Worm (Caenorhabditis elegans): ENCODE results near the gene Y69H2.7.
A peak's percentile ranks its signal among the peaks of the same experiment; 100 is the strongest.

Gene Y69H2.7

ce11 chrV:18719956-18720489, 30.2 kb downstream of the Y69H2.7 start, which contains the start of gene Y17D7C.2:
Gene Y17D7C.2 (minus strand): TSS chrV:18719987.
- TF ChIP-seq jun-1 (tag; optimal IDR thresholded peaks at IDR 0.05) = no peak
- TF ChIP-seq elt-2 (tag; optimal IDR thresholded peaks at IDR 0.05) = peak; percentile 72
- TF ChIP-seq fkh-10 (GFP tag; optimal IDR thresholded peaks at IDR 0.05) = no peak
- no peak for TF ChIP-seq ZK546.5 (tag; optimal IDR thresholded peaks at IDR 0.05)
- no peak for TF ChIP-seq ceh-9 (tag; optimal IDR thresholded peaks at IDR 0.05)
- peak; percentile 4 for TF ChIP-seq pha-4 (tag; optimal IDR thresholded peaks at IDR 0.05)
- no peak for TF ChIP-seq mml-1 (tag; optimal IDR thresholded peaks at IDR 0.05)

DNA sequence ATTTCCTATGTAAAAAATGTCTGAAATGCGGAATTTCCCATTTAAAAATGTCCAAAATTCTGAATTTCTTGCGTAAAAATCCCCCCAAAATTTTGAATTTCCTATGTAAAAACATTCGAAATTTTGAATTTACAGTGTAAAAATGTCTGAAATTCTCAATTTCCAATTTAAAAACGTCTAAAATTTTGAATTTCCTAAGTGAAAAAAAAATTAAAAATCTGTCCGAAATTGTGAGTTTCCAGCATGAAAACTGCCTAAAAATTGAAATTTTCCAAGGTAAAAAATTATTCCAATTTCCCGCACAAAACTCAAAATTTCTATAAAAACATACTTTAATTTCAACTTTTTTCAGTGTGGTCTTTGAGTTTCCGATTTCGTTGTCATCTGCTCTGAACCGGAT, 32.1 kb downstream of the Y69H2.7 start:
- TF ChIP-seq nhr-28 (tag; optimal IDR thresholded peaks at IDR 0.05) = no peak
- no peak for TF ChIP-seq skn-1 (tag; optimal IDR thresholded peaks at IDR 0.05)
- TF ChIP-seq zag-1 (tag; optimal IDR thresholded peaks at IDR 0.05) = no peak
- no peak for TF ChIP-seq fkh-2 (tag; optimal IDR thresholded peaks at IDR 0.05)
- TF ChIP-seq ceh-28 (tag; optimal IDR thresholded peaks at IDR 0.05) = no peak
- no peak for TF ChIP-seq lin-39 (tag; optimal IDR thresholded peaks at IDR 0.05)
- no peak for TF ChIP-seq nfya-1 (tag; optimal IDR thresholded peaks at IDR 0.05; ENCODE audit: insufficient read depth)
- no peak for TF ChIP-seq nhr-77 (tag; optimal IDR thresholded peaks at IDR 0.05)
- no peak for TF ChIP-seq ztf-11 (tag; optimal IDR thresholded peaks at IDR 0.05)
- no peak for TF ChIP-seq elt-1 (tag; optimal IDR thresholded peaks at IDR 0.05)

DNA sequence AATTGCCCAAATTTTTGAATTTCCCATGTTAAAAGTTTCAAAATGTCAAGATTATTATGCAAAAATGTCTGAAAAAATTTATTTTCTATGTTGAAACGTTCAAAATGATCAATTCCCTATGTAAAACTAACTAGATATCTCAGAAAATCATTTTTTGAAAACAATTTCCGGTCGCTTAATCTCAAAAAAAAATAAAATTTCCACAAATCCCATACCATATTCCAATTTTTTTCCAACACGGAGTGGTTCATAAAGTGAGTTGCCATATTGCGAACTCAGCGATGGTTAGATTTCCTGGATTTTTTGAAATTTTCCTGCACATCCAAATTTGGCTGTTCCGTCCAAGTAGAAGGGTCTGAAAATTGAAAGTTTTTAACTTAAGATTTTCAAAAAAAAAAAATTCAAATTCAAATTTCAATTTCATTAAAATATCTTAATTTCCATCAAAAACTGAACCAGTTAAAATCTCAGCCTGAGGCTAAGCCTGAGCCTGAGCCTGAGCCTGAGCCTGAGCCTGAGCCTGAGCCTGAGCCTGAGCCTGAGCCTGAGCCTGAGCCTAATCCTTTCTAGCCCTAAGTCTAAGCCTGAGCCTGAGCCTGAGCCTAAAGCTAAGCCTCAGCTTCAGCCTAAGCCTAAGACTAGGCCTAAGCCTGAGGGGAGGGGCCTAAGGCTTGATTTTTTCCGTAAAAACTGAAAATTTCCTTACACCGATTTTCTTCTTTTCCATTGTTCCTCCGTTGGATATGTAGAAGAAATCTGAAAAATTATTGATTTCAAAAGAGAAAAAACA, 32.9 kb downstream of the Y69H2.7 start:
- no peak for TF ChIP-seq lin-15B (tag; optimal IDR thresholded peaks at IDR 0.05)
- TF ChIP-seq hmg-11 (tag; optimal IDR thresholded peaks at IDR 0.05) = peak; percentile 15

- peak; percentile 72 for TF ChIP-seq R02D3.7 (tag; optimal IDR thresholded peaks at IDR 0.05)
- peak; percentile 54 for TF ChIP-seq lin-15B (tag; optimal IDR thresholded peaks at IDR 0.05)
- TF ChIP-seq nhr-67 (tag; optimal IDR thresholded peaks at IDR 0.05) = no peak
- TF ChIP-seq ceh-9 (tag; optimal IDR thresholded peaks at IDR 0.05) = peak; percentile 13
- TF ChIP-seq fos-1 (tag; optimal IDR thresholded peaks at IDR 0.05) = no peak
- no peak for TF ChIP-seq eor-1 (tag; optimal IDR thresholded peaks at IDR 0.05)
- no peak for TF ChIP-seq nhr-11 (tag; optimal IDR thresholded peaks at IDR 0.05)
- peak; percentile 12 for TF ChIP-seq nhr-25 (tag; optimal IDR thresholded peaks at IDR 0.05)
- peak; percentile 81 for TF ChIP-seq snpc-4 (tag; optimal IDR thresholded peaks at IDR 0.05)
- TF ChIP-seq nhr-43 (tag; optimal IDR thresholded peaks at IDR 0.05; ENCODE audit: poor library complexity, severe bottlenecking) = no peak
- TF ChIP-seq nhr-12 (tag; optimal IDR thresholded peaks at IDR 0.05) = no peak
- TF ChIP-seq elt-3 (tag; optimal IDR thresholded peaks at IDR 0.05) = no peak
- no peak for TF ChIP-seq zag-1 (tag; optimal IDR thresholded peaks at IDR 0.05)
- peak; percentile 98 for TF ChIP-seq pha-4 (tag; optimal IDR thresholded peaks at IDR 0.05)
- peak; percentile 86 for TF ChIP-seq nhr-23 (tag; optimal IDR thresholded peaks at IDR 0.05)
- peak; percentile 63 for TF ChIP-seq jun-1 (tag; optimal IDR thresholded peaks at IDR 0.05)
- TF ChIP-seq pqm-1 (tag; optimal IDR thresholded peaks at IDR 0.05) = peak; percentile 79
- TF ChIP-seq ceh-16 (tag; optimal IDR thresholded peaks at IDR 0.05) = no peak
- no peak for TF ChIP-seq egl-27 (tag; optimal IDR thresholded peaks at IDR 0.05)
- TF ChIP-seq aly-2 (tag; optimal IDR thresholded peaks at IDR 0.05) = no peak
- TF ChIP-seq lin-39 (tag; optimal IDR thresholded peaks at IDR 0.05) = peak; percentile 59
- TF ChIP-seq nhr-28 (tag; optimal IDR thresholded peaks at IDR 0.05) = no peak
- TF ChIP-seq ztf-11 (tag; optimal IDR thresholded peaks at IDR 0.05) = no peak
- peak; percentile 57 for TF ChIP-seq fkh-2 (tag; optimal IDR thresholded peaks at IDR 0.05)
- peak; percentile 98 for TF ChIP-seq ceh-28 (tag; optimal IDR thresholded peaks at IDR 0.05)
- no peak for TF ChIP-seq nhr-76 (tag; optimal IDR thresholded peaks at IDR 0.05)
- TF ChIP-seq elt-2 (tag; optimal IDR thresholded peaks at IDR 0.05) = peak; percentile 66
- TF ChIP-seq ceh-82 (tag; optimal IDR thresholded peaks at IDR 0.05) = peak; percentile 79
- TF ChIP-seq elt-1 (tag; optimal IDR thresholded peaks at IDR 0.05) = no peak
- no peak for TF ChIP-seq tbx-2 (tag; optimal IDR thresholded peaks at IDR 0.05)
- no peak for TF ChIP-seq unc-39 (tag; optimal IDR thresholded peaks at IDR 0.05)
- peak; percentile 55 for TF ChIP-seq skn-1 (tag; optimal IDR thresholded peaks at IDR 0.05)
- TF ChIP-seq unc-62 (GFP tag; optimal IDR thresholded peaks at IDR 0.05) = no peak
- TF ChIP-seq sea-2 (GFP tag; optimal IDR thresholded peaks at IDR 0.05) = no peak
- peak; percentile 94 for TF ChIP-seq hmg-11 (tag; optimal IDR thresholded peaks at IDR 0.05)
- TF ChIP-seq ztf-4 (tag; optimal IDR thresholded peaks at IDR 0.05) = no peak
- TF ChIP-seq nhr-237 (tag; optimal IDR thresholded peaks at IDR 0.05) = no peak
- no peak for TF ChIP-seq ZK546.5 (tag; optimal IDR thresholded peaks at IDR 0.05)
- TF ChIP-seq ama-1 (optimal IDR thresholded peaks at IDR 0.05) = peak; percentile 39
- TF ChIP-seq lsy-12 (tag; optimal IDR thresholded peaks at IDR 0.05) = no peak
- no peak for TF ChIP-seq mdl-1 (tag; optimal IDR thresholded peaks at IDR 0.05)
- no peak for TF ChIP-seq mml-1 (tag; optimal IDR thresholded peaks at IDR 0.05)
Measured at ce11 chrV:18723604-18724003, 33.8 kb downstream of the Y69H2.7 start.

Data from whole organism, L3 larva.